Worm (Caenorhabditis elegans): ENCODE measurements around the gene irld-23.
"Not testable (repeated sequence)": the region's sequence is repeated elsewhere in the genome, so short reads cannot be mapped to it uniquely, and the experiment has no call there.

ce11 chrX:17117359-17117758 is 36.9 kb upstream of the irld-23 start, which contains the start of gene K09E3.2:
- TF ChIP-seq klf-2 (GFP tag; conservative IDR thresholded peaks at IDR 0.05); cog-1 (tag; optimal IDR thresholded peaks at IDR 0.05); flt-1 (GFP tag; IDR thresholded peaks at IDR 0.05); ref-1 (GFP tag; conservative IDR thresholded peaks at IDR 0.05): not testable (repeated sequence)

Measured in whole organism, midembryonic.